Worm (Caenorhabditis elegans) whole organism, L3 larva: ENCODE results near the gene ZK666.4.

Experiments used
- aly-2 ChIP-seq: fragments of 150-350 bp; optimal IDR thresholded peaks from 2 replicates; lab custom pipeline; 2014; ENCODE audit warnings: missing biosample characterization, missing genetic modification characterization
- ama-1 ChIP-seq: fragments of 150-350 bp; optimal IDR thresholded peaks from 2 replicates; lab custom pipeline; 2018
- elt-2 ChIP-seq: sonication (generic microtip); optimal IDR thresholded peaks from 2 replicates; lab custom pipeline; 2016; ENCODE audit warnings: missing genetic modification reagents, mild to moderate bottlenecking, missing genetic modification characterization, missing compliant biosample characterization
- jun-1 ChIP-seq: fragments of 150-350 bp; optimal IDR thresholded peaks from 2 replicates; lab custom pipeline; 2014; ENCODE audit warnings: missing biosample characterization, missing genetic modification reagents, missing genetic modification characterization
- lin-39 ChIP-seq: fragments of 150-350 bp; optimal IDR thresholded peaks from 2 replicates; lab custom pipeline; 2018; ENCODE audit warnings: missing biosample characterization, missing genetic modification reagents, missing genetic modification characterization
- nfya-1 ChIP-seq: sonication (generic microtip); optimal IDR thresholded peaks from 2 replicates; lab custom pipeline; 2017; ENCODE audit warnings: missing genetic modification characterization, mild to moderate bottlenecking, missing compliant biosample characterization, antibody characterized with exemption, moderate library complexity; ENCODE audit not compliant: insufficient read depth
- nhr-11 ChIP-seq: fragments of 150-350 bp; optimal IDR thresholded peaks from 2 replicates; lab custom pipeline; 2014; ENCODE audit warnings: missing biosample characterization, missing genetic modification characterization
- nhr-28 ChIP-seq: fragments of 150-350 bp; optimal IDR thresholded peaks from 2 replicates; lab custom pipeline; 2014; ENCODE audit warnings: missing biosample characterization, missing genetic modification characterization
- nhr-77 ChIP-seq: fragments of 150-350 bp; optimal IDR thresholded peaks from 2 replicates; lab custom pipeline; 2014; ENCODE audit warnings: missing biosample characterization, missing genetic modification characterization
- pha-4 ChIP-seq: fragments of 150-350 bp; optimal IDR thresholded peaks from 2 replicates; lab custom pipeline; 2014; ENCODE audit warnings: missing biosample characterization, missing genetic modification reagents, missing genetic modification characterization
- unc-62 ChIP-seq: fragments of 150-350 bp; sonication (generic microtip); optimal IDR thresholded peaks from 4 replicates; lab custom pipeline; 2014; ENCODE audit warnings: missing biosample characterization, missing genetic modification reagents, missing genetic modification characterization
- ztf-4 ChIP-seq: fragments of 150-350 bp; optimal IDR thresholded peaks from 2 replicates; lab custom pipeline; 2014; ENCODE audit warnings: missing biosample characterization, missing genetic modification characterization

DNA sequence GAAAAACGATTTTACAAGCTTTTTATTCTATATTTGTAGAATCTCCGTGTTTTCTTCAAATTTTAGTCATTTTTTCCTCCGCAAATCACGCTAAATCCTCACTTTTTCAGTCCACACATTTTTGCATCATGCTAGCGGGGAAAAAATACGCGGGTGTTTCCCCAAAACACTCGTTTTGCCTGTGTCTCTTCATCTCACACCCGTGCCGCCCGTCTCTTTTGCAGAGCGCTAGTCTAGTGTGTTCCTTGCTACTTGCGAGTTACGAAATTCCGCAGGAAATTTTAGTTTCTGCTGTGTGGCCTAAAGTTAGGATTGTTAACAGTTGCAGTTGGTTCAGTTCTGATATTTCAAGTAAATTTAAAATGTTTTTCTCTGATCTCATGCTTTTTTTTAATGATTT is 31.3 kb upstream of the ZK666.4 start:
- no peak for TF ChIP-seq nhr-28
- TF ChIP-seq pha-4 (tag; lab: Kevin White, UChicago) = no peak
- TF ChIP-seq ama-1 (lab: Kevin White, UChicago) = peak; percentile 1
- no peak for TF ChIP-seq ztf-4
- no peak for TF ChIP-seq unc-62 (GFP tag; lab: Kevin White, UChicago)
- TF ChIP-seq aly-2 (tag; lab: Kevin White, UChicago) = no peak
- no peak for TF ChIP-seq jun-1 (tag; lab: Kevin White, UChicago)
- TF ChIP-seq nfya-1 (tag; lab: Kevin White, UChicago) = peak; percentile 25
- no peak for TF ChIP-seq nhr-77 (tag; lab: Kevin White, UChicago)
- no peak for TF ChIP-seq lin-39 (tag; lab: Kevin White, UChicago)
- no peak for TF ChIP-seq nhr-11
- no peak for TF ChIP-seq elt-2 (tag; lab: Kevin White, UChicago)
